Fruit fly (Drosophila melanogaster) whole organism, adult: ENCODE data around the gene RluA-1.

ENCODE experiments used
- CG14711 ChIP-seq: fragments of 200-800 bp; sonication (Bioruptor generic); optimal IDR thresholded peaks from 2 replicates; lab custom pipeline; 2018; ENCODE audit warnings: missing biosample characterization, mild to moderate bottlenecking, missing genetic modification characterization, moderate library complexity
- CG1620 ChIP-seq: fragments of 200-800 bp; sonication (Bioruptor generic); optimal IDR thresholded peaks from 2 replicates; lab custom pipeline; 2016; ENCODE audit warnings: missing biosample characterization, missing genetic modification characterization
- CG5204 ChIP-seq: fragments of 200-800 bp; sonication (Bioruptor generic); optimal IDR thresholded peaks from 2 replicates; lab custom pipeline; 2016; ENCODE audit warnings: missing biosample characterization, missing genetic modification characterization
- CG7045 ChIP-seq: fragments of 200-800 bp; sonication (Bioruptor generic); optimal IDR thresholded peaks from 2 replicates; lab custom pipeline; 2017; ENCODE audit warnings: missing biosample characterization, mild to moderate bottlenecking, missing genetic modification characterization
- CG7101 ChIP-seq: fragments of 200-800 bp; sonication (Bioruptor generic); optimal IDR thresholded peaks from 2 replicates; lab custom pipeline; 2018; ENCODE audit warnings: missing biosample characterization, mild to moderate bottlenecking, missing genetic modification characterization, moderate library complexity
- Crg-1 ChIP-seq: fragments of 200-800 bp; sonication (Bioruptor generic); optimal IDR thresholded peaks from 2 replicates; lab custom pipeline; 2016; ENCODE audit warnings: missing biosample characterization, missing genetic modification characterization
- Mnt ChIP-seq: fragments of 200-800 bp; sonication (Bioruptor generic); optimal IDR thresholded peaks from 2 replicates; lab custom pipeline; 2016; ENCODE audit warnings: missing biosample characterization, mild to moderate bottlenecking, missing genetic modification characterization
- cnc ChIP-seq, 2 experiments: fragments of >200 bp; optimal IDR thresholded peaks; 2 replicates each; lab custom pipeline; 2017
- kay ChIP-seq: fragments of 200-800 bp; sonication (Bioruptor generic); peaks from one replicate; lab custom pipeline; 2016; ENCODE audit warnings: missing biosample characterization, missing genetic modification characterization, borderline replicate concordance
- ovo ChIP-seq: fragments of 200-800 bp; sonication (Bioruptor generic); optimal IDR thresholded peaks from 2 replicates; lab custom pipeline; 2016; ENCODE audit warnings: missing biosample characterization, missing genetic modification characterization
- pad ChIP-seq: fragments of 200-800 bp; sonication (Bioruptor generic); optimal IDR thresholded peaks from 3 replicates; lab custom pipeline; 2017; ENCODE audit warnings: missing biosample characterization, missing genetic modification characterization, mild to moderate bottlenecking, moderate library complexity, missing genetic modification reagents
- tj ChIP-seq: fragments of 200-800 bp; sonication (Bioruptor generic); optimal IDR thresholded peaks from 3 replicates; lab custom pipeline; 2017; ENCODE audit warnings: missing biosample characterization, mild to moderate bottlenecking, missing genetic modification characterization, moderate library complexity
- toe ChIP-seq: fragments of 200-800 bp; sonication (Bioruptor generic); optimal IDR thresholded peaks from 2 replicates; lab custom pipeline; 2016; ENCODE audit warnings: missing biosample characterization, missing genetic modification characterization

DNA sequence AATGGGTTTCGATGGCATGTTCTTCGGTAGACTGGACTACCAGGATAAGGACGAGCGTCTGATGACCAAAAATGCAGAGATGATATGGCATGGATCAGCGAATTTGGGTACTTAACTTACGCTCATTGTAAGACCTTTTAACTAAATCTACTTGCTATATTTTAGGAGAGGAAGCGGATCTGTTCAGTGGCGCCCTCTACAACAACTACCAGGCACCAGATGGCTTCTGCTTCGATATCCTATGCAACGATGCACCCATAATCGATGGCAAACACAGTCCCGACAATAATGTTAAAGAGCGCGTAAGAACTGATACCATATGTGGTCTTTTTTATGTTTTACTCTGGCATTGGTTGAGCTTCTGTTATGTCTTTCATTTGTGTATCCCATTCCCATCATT, 15.2 kb downstream of the RluA-1 start:
- TF ChIP-seq kay (GFP tag; lab: Kevin White, UChicago) (no peak), CG1620 (GFP tag; lab: Kevin White, UChicago) (no peak), CG5204 (GFP tag; lab: Kevin White, UChicago) (no peak), CG7045 (no peak), Mnt (no peak), tj (GFP tag; lab: Kevin White, UChicago) (no peak), cnc (optimal IDR thresholded peaks at IDR 0.05; lab: Kevin White, UChicago) (no peak), Crg-1 (GFP tag; lab: Kevin White, UChicago) (no peak), CG14711 (no peak), pad (GFP tag; lab: Kevin White, UChicago) (no peak), CG7101 (tag; lab: Kevin White, UChicago) (no peak), toe (GFP tag; lab: Kevin White, UChicago) (no peak), ovo (GFP tag; lab: Kevin White, UChicago) (no peak)
